Fruit fly (Drosophila melanogaster) whole organism, embryonic: Measurements from ENCODE around the gene Cpr66Cb.

ENCODE experiments used
- ATbp ChIP-seq: fragments of 200-800 bp; sonication (Bioruptor generic); optimal IDR thresholded peaks from 2 replicates; lab custom pipeline; 2017; ENCODE audit warnings: missing biosample characterization, mild to moderate bottlenecking, missing genetic modification characterization, missing genetic modification reagents
- Asciz ChIP-seq: fragments of 200-800 bp; sonication (Bioruptor generic); optimal IDR thresholded peaks from 2 replicates; lab custom pipeline; 2017; ENCODE audit warnings: missing biosample characterization, mild to moderate bottlenecking, missing genetic modification characterization, missing genetic modification reagents
- Atf3 ChIP-seq: fragments of 200-800 bp; sonication (Bioruptor generic); optimal IDR thresholded peaks from 3 replicates; lab custom pipeline; 2016; ENCODE audit warnings: missing biosample characterization, missing genetic modification characterization
- CG10462 ChIP-seq: fragments of 200-800 bp; sonication (Bioruptor generic); optimal IDR thresholded peaks from 2 replicates; lab custom pipeline; 2016; ENCODE audit warnings: missing biosample characterization, missing genetic modification characterization
- CG12659 ChIP-seq: fragments of 200-800 bp; sonication (Bioruptor generic); optimal IDR thresholded peaks from 3 replicates; lab custom pipeline; 2017; ENCODE audit warnings: mild to moderate bottlenecking, missing biosample characterization, missing genetic modification reagents, missing genetic modification characterization
- CG14710 ChIP-seq: fragments of 200-800 bp; sonication (Bioruptor generic); optimal IDR thresholded peaks from 3 replicates; lab custom pipeline; 2019; ENCODE audit warnings: missing biosample characterization, mild to moderate bottlenecking, missing genetic modification characterization, moderate library complexity
- CG14860 ChIP-seq: fragments of 200-800 bp; sonication (Bioruptor generic); IDR thresholded peaks from 3 replicates; pipeline ENCODE4 v1.3.6; 2022; ENCODE audit warnings: missing biosample characterization, missing genetic modification characterization; ENCODE audit not compliant: partially characterized antibody
- CG1603 ChIP-seq: fragments of 200-800 bp; sonication (Bioruptor generic); optimal IDR thresholded peaks from 2 replicates; lab custom pipeline; 2019; ENCODE audit warnings: missing biosample characterization, mild to moderate bottlenecking, missing genetic modification characterization, moderate library complexity
- CG17186 ChIP-seq: fragments of 200-800 bp; sonication (Bioruptor generic); optimal IDR thresholded peaks from 3 replicates; lab custom pipeline; 2017; ENCODE audit warnings: missing biosample characterization, missing genetic modification reagents, missing genetic modification characterization
- CG17359 ChIP-seq: fragments of 200-800 bp; sonication (Bioruptor generic); optimal IDR thresholded peaks from 3 replicates; lab custom pipeline; 2018; ENCODE audit warnings: missing biosample characterization, mild to moderate bottlenecking, missing genetic modification characterization, moderate library complexity
- CG2199 ChIP-seq: fragments of 200-800 bp; sonication (Bioruptor generic); IDR thresholded peaks from 3 replicates; pipeline ENCODE4 v1.3.6; 2022; ENCODE audit warnings: missing biosample characterization, missing genetic modification characterization
- CG2712 ChIP-seq: fragments of 200-800 bp; optimal IDR thresholded peaks from 3 replicates; lab custom pipeline; 2019; ENCODE audit warnings: missing biosample characterization, mild to moderate bottlenecking, missing genetic modification characterization, moderate library complexity
- CG2875 ChIP-seq: fragments of 200-800 bp; sonication (Bioruptor generic); optimal IDR thresholded peaks from 2 replicates; lab custom pipeline; 2017; ENCODE audit warnings: missing biosample characterization, mild to moderate bottlenecking, missing genetic modification characterization, missing genetic modification reagents
- CG3726 ChIP-seq: fragments of 200-800 bp; sonication (Bioruptor generic); IDR thresholded peaks from 3 replicates; pipeline ENCODE4, ENCODE4 v1.3.6; 2022; ENCODE audit warnings: missing biosample characterization, missing genetic modification characterization
- CG4707 ChIP-seq: fragments of 200-800 bp; sonication (Bioruptor generic); optimal IDR thresholded peaks from 2 replicates; lab custom pipeline; 2018; ENCODE audit warnings: missing biosample characterization, mild to moderate bottlenecking, missing genetic modification characterization, moderate library complexity
- CG4820 ChIP-seq: fragments of 200-800 bp; sonication (Bioruptor generic); optimal IDR thresholded peaks from 3 replicates; lab custom pipeline; 2016; ENCODE audit warnings: missing biosample characterization, missing genetic modification characterization
- CG8388 ChIP-seq: fragments of 200-800 bp; sonication (Bioruptor generic); optimal IDR thresholded peaks from 2 replicates; lab custom pipeline; 2019; ENCODE audit warnings: missing biosample characterization, mild to moderate bottlenecking, missing genetic modification characterization, moderate library complexity
- Drgx ChIP-seq: fragments of 200-800 bp; sonication (Bioruptor generic); IDR thresholded peaks from 2 replicates; pipeline ENCODE4 v1.3.6; 2022; ENCODE audit warnings: missing biosample characterization, missing genetic modification characterization
- Ets97D ChIP-seq: fragments of 200-800 bp; sonication (Bioruptor generic); optimal IDR thresholded peaks from 3 replicates; lab custom pipeline; 2016; ENCODE audit warnings: missing biosample characterization, missing genetic modification characterization
- HLHmδ ChIP-seq: fragments of 200-800 bp; sonication (Bioruptor generic); optimal IDR thresholded peaks from 2 replicates; lab custom pipeline; 2018; ENCODE audit warnings: missing biosample characterization, mild to moderate bottlenecking, missing genetic modification characterization, moderate library complexity
- Hmr ChIP-seq: fragments of 200-800 bp; sonication (Bioruptor generic); optimal IDR thresholded peaks from 3 replicates; lab custom pipeline; 2017; ENCODE audit warnings: mild to moderate bottlenecking, missing biosample characterization, missing genetic modification reagents, missing genetic modification characterization
- MTF-1 ChIP-seq: fragments of 200-800 bp; sonication (Bioruptor generic); optimal IDR thresholded peaks from 2 replicates; lab custom pipeline; 2018; ENCODE audit warnings: missing biosample characterization, mild to moderate bottlenecking, missing genetic modification characterization, borderline replicate concordance
- Oli ChIP-seq: fragments of 200-800 bp; sonication (Bioruptor generic); optimal IDR thresholded peaks from 2 replicates; lab custom pipeline; 2018; ENCODE audit warnings: missing biosample characterization, mild to moderate bottlenecking, missing genetic modification characterization, moderate library complexity
- Sox102F ChIP-seq: fragments of 200-800 bp; sonication (Bioruptor generic); optimal IDR thresholded peaks from 2 replicates; lab custom pipeline; 2018; ENCODE audit warnings: missing biosample characterization, mild to moderate bottlenecking, missing genetic modification characterization, moderate library complexity
- Spps ChIP-seq: fragments of 200-800 bp; sonication (Bioruptor generic); optimal IDR thresholded peaks from 2 replicates; lab custom pipeline; 2018; ENCODE audit warnings: missing biosample characterization, mild to moderate bottlenecking, missing genetic modification characterization
- Sry-δ ChIP-seq: fragments of 200-800 bp; sonication (Bioruptor generic); optimal IDR thresholded peaks from 2 replicates; lab custom pipeline; 2016; ENCODE audit warnings: missing biosample characterization, missing genetic modification characterization
- Taf1 ChIP-seq: fragments of 200-800 bp; sonication (Bioruptor generic); IDR thresholded peaks from 2 replicates; pipeline ENCODE4 v1.3.6; 2022; ENCODE audit warnings: missing biosample characterization, missing genetic modification characterization
- Xbp1 ChIP-seq: fragments of 200-800 bp; sonication (Bioruptor generic); optimal IDR thresholded peaks from 3 replicates; lab custom pipeline; 2016; ENCODE audit warnings: missing biosample characterization, mild to moderate bottlenecking, missing genetic modification characterization
- Xrp1 ChIP-seq: fragments of 200-800 bp; sonication (Bioruptor generic); IDR thresholded peaks from 2 replicates; pipeline ENCODE4 v1.3.6; 2022; ENCODE audit warnings: missing biosample characterization, missing genetic modification characterization
- ash1 ChIP-seq: fragments of 200-800 bp; sonication (Bioruptor generic); optimal IDR thresholded peaks from 2 replicates; lab custom pipeline; 2018; ENCODE audit warnings: missing biosample characterization, mild to moderate bottlenecking, missing genetic modification characterization
- bsh ChIP-seq, 2 experiments: fragments of 200-800 bp; sonication (Bioruptor generic); optimal IDR thresholded peaks; 2 replicates each; lab custom pipeline; 2017 to 2018; ENCODE audit warnings: mild to moderate bottlenecking in 2 of 2, missing biosample characterization in 2 of 2, missing genetic modification characterization in 2 of 2, moderate library complexity in 1 of 2
- chm ChIP-seq: fragments of 200-800 bp; sonication (Bioruptor generic); IDR thresholded peaks from 2 replicates; pipeline ENCODE4 v1.3.6; 2022; ENCODE audit warnings: missing biosample characterization, missing genetic modification characterization
- dmrt11E ChIP-seq: fragments of 200-800 bp; sonication (Bioruptor generic); optimal IDR thresholded peaks from 3 replicates; lab custom pipeline; 2018; ENCODE audit warnings: missing biosample characterization, mild to moderate bottlenecking, missing genetic modification characterization, moderate library complexity
- dysf ChIP-seq: fragments of 200-800 bp; sonication (Bioruptor generic); IDR thresholded peaks from 3 replicates; pipeline ENCODE4 v1.3.6; 2022; ENCODE audit warnings: missing biosample characterization, missing genetic modification characterization
- ems ChIP-seq: fragments of 200-800 bp; sonication (Bioruptor generic); optimal IDR thresholded peaks from 3 replicates; lab custom pipeline; 2016; ENCODE audit warnings: missing biosample characterization, missing genetic modification characterization
- esg ChIP-seq: fragments of 200-800 bp; sonication (Bioruptor generic); conservative IDR thresholded peaks from 2 replicates; pipeline ENCODE4 v1.3.6; 2022; ENCODE audit warnings: missing biosample characterization, missing genetic modification characterization
- fu2 ChIP-seq: fragments of 200-800 bp; sonication (Bioruptor generic); optimal IDR thresholded peaks from 2 replicates; lab custom pipeline; 2016; ENCODE audit warnings: missing biosample characterization, missing genetic modification characterization
- gce ChIP-seq: fragments of 200-800 bp; sonication (Bioruptor generic); IDR thresholded peaks from 3 replicates; pipeline ENCODE4 v1.3.6; 2022; ENCODE audit warnings: missing biosample characterization, missing genetic modification characterization
- gcm ChIP-seq: fragments of 200-800 bp; sonication (Bioruptor generic); optimal IDR thresholded peaks from 2 replicates; lab custom pipeline; 2019; ENCODE audit warnings: missing biosample characterization, mild to moderate bottlenecking, missing genetic modification characterization, moderate library complexity
- gem ChIP-seq: fragments of 200-800 bp; sonication (Bioruptor generic); optimal IDR thresholded peaks from 2 replicates; lab custom pipeline; 2019; ENCODE audit warnings: missing biosample characterization, mild to moderate bottlenecking, missing genetic modification characterization, moderate library complexity
- gsb-n ChIP-seq: fragments of 200-800 bp; sonication (Bioruptor generic); optimal IDR thresholded peaks from 3 replicates; lab custom pipeline; 2018; ENCODE audit warnings: missing biosample characterization, mild to moderate bottlenecking, missing genetic modification characterization
- kni ChIP-seq: fragments of 200-800 bp; sonication (Bioruptor generic); optimal IDR thresholded peaks from 3 replicates; lab custom pipeline; 2017; ENCODE audit warnings: mild to moderate bottlenecking, missing biosample characterization, missing genetic modification reagents, missing genetic modification characterization
- otp ChIP-seq: fragments of 200-800 bp; sonication (Bioruptor generic); IDR thresholded peaks from 3 replicates; pipeline ENCODE4, ENCODE4 v1.3.6; 2022; ENCODE audit warnings: missing biosample characterization, missing genetic modification characterization
- prd ChIP-seq, 3 experiments: fragments of >200 bp in 2 of 3; fragments of 200-800 bp in 1 of 3; sonication (Bioruptor generic) in 1 of 3; optimal IDR thresholded peaks in 2 of 3; IDR thresholded peaks in 1 of 3; 2 replicates in 2 of 3; 3 replicates in 1 of 3; pipeline versions ENCODE4 v1.3.6 to Lab custom; 2017 to 2022; ENCODE audit warnings: missing biosample characterization in 1 of 3, missing genetic modification characterization in 1 of 3
- sens ChIP-seq: fragments of 200-800 bp; sonication (Bioruptor generic); peaks from one replicate; lab custom pipeline; 2016; ENCODE audit warnings: missing biosample characterization, missing genetic modification characterization
- slbo ChIP-seq: fragments of 200-800 bp; sonication (Bioruptor generic); IDR thresholded peaks from 2 replicates; pipeline ENCODE4 v1.3.6; 2022; ENCODE audit warnings: missing biosample characterization, missing genetic modification characterization
- unpg ChIP-seq: fragments of 200-800 bp; sonication (Bioruptor generic); optimal IDR thresholded peaks from 3 replicates; lab custom pipeline; 2018; ENCODE audit warnings: missing biosample characterization, mild to moderate bottlenecking, missing genetic modification characterization, moderate library complexity
- yki ChIP-seq: fragments of >200 bp; optimal IDR thresholded peaks from 3 replicates; lab custom pipeline; 2018
- zfh2 ChIP-seq: fragments of 200-800 bp; sonication (Bioruptor generic); optimal IDR thresholded peaks from 2 replicates; lab custom pipeline; 2016; ENCODE audit warnings: missing biosample characterization, missing genetic modification characterization

Cpr66Cb gene

DNA sequence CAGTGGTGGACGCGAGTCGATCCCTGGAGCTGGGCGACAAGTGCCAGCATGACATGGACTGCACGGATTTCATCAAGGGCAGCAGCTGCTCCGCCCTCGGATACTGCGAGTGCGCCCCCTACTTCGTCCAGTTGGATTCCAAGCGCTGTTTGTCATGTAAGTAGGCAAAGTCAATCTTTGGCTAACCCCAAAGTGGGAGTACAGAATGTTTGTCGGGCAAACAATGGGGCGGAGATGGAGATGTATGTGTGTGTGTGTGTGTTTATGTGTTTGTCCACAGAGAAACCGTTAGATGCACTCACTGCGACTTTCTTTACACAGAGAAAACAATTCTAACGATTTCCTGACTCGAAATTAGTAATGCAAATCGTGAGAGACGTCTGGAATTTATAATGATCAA is 42.7 kb downstream of the Cpr66Cb start (continued):
- TF ChIP-seq ems (no peak), CG2875 (GFP tag; lab: Kevin White, UChicago) (peak; percentile 39), unpg (GFP tag; lab: Kevin White, UChicago) (peak; percentile 15), gcm (no peak), gem (tag; lab: Kevin White, UChicago) (peak; percentile 2), CG8388 (GFP tag; lab: Kevin White, UChicago) (peak; percentile 26), kni (GFP tag; lab: Kevin White, UChicago) (peak; percentile 48), CG14860 (GFP tag; lab: Robert Waterston, UW) (no peak), slbo (GFP tag; lab: Robert Waterston, UW) (peak; percentile 27; the same call in 1 of the 2 replicates), Taf1 (GFP tag; lab: Robert Waterston, UW) (no peak), Atf3 (no peak), Ets97D (GFP tag; lab: Kevin White, UChicago) (no peak), Hmr (GFP tag; lab: Kevin White, UChicago) (no peak), CG14710 (peak; percentile 46), MTF-1 (GFP tag; lab: Kevin White, UChicago) (peak; percentile 34), CG4707 (peak; percentile 21), Spps (tag; lab: Kevin White, UChicago) (peak; percentile 1), CG17359 (tag; lab: Kevin White, UChicago) (peak; percentile 4), ash1 (GFP tag; lab: Kevin White, UChicago) (no peak), gsb-n (tag; lab: Kevin White, UChicago) (peak; percentile 59), CG12659 (no peak), CG2712 (tag; lab: Kevin White, UChicago) (peak; percentile 8), CG1603 (tag; lab: Kevin White, UChicago) (peak; percentile 63), Xbp1 (GFP tag; lab: Kevin White, UChicago) (no peak), HLHmδ (GFP tag; lab: Kevin White, UChicago) (peak; percentile 55), CG2199 (GFP tag; lab: Robert Waterston, UW) (no peak), prd (optimal IDR thresholded peaks at IDR 0.05; lab: Kevin White, UChicago) (no peak), prd (GFP tag; IDR thresholded peaks at IDR 0.05; lab: Robert Waterston, UW) (no peak), chm (GFP tag; lab: Robert Waterston, UW) (peak; percentile 27; the same call in 1 of the 2 replicates), dmrt11E (tag; lab: Kevin White, UChicago) (peak; percentile 38), ATbp (peak; percentile 57)
- TF ChIP-seq, all 482 proteins: peak for 35

DNA sequence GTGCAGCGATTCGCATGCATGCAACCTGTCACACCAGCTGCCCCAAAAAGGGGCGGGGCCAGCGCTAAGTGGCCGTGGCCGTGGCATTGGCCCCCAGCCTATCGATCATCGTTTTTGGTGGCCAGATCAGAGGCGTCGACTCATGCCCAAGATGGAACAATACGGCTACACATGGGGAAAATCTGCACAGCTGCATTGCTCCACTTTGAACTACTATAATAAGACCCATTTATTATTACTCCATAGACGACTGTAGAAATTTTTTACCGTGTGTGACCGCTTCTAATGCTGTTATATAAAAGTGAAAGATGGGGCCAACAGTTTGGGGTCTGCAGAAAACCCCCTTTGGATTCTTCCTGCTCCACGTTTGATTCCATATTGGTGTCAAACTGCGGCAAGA is 47.5 kb downstream of the Cpr66Cb start:
- 0 out of 2 replicates have a peak, but pooled peaks have one; percentile 24 for TF ChIP-seq Drgx (GFP tag; lab: Robert Waterston, UW)
- no peak for TF ChIP-seq CG10462 (GFP tag; lab: Kevin White, UChicago)
- peak; percentile 11 for TF ChIP-seq Sox102F
- TF ChIP-seq zfh2 (GFP tag; lab: Kevin White, UChicago): no peak
- 0 out of 3 replicates have a peak, but pooled peaks have one; percentile 17 for TF ChIP-seq dysf
- TF ChIP-seq CG17186 (GFP tag; lab: Kevin White, UChicago): no peak
- TF ChIP-seq otp (GFP tag; lab: Robert Waterston, UW): no peak
- peak; percentile 3 for TF ChIP-seq Oli (tag; lab: Kevin White, UChicago)
- 0 out of 2 replicates have a peak, but pooled peaks have one; percentile 5 for TF ChIP-seq esg (GFP tag; lab: Robert Waterston, UW)
- no peak for TF ChIP-seq CG3726
- no peak for TF ChIP-seq fu2
- TF ChIP-seq yki: no peak
- peak; percentile 15 for TF ChIP-seq sens
- peak in 1 of 2 experiments; percentile 26 for TF ChIP-seq bsh (GFP tag; optimal IDR thresholded peaks at IDR 0.05; lab: Kevin White, UChicago)
- TF ChIP-seq gce: no peak
- TF ChIP-seq CG4820 (GFP tag; lab: Kevin White, UChicago): no peak
- no peak for TF ChIP-seq Asciz (GFP tag; lab: Kevin White, UChicago)
- TF ChIP-seq Sry-δ (GFP tag; lab: Kevin White, UChicago): no peak
- TF ChIP-seq Xrp1 (GFP tag; lab: Robert Waterston, UW): no peak
